Fruit fly (Drosophila melanogaster) whole organism, embryonic: ENCODE results near the gene Prosalpha6T.

Source experiments
- Bteb2 ChIP-seq: fragments of 200-800 bp; sonication (Bioruptor generic); optimal IDR thresholded peaks from 2 replicates; lab custom pipeline; 2016; ENCODE audit warnings: missing biosample characterization, missing genetic modification characterization
- CG10209 ChIP-seq: fragments of 200-800 bp; sonication (Bioruptor generic); optimal IDR thresholded peaks from 3 replicates; lab custom pipeline; 2017; ENCODE audit warnings: missing biosample characterization, mild to moderate bottlenecking, missing genetic modification characterization, missing genetic modification reagents
- CG1024 ChIP-seq: fragments of 200-800 bp; sonication (Bioruptor generic); IDR thresholded peaks from 2 replicates; pipeline ENCODE4 v1.3.6; 2022; ENCODE audit warnings: missing biosample characterization, missing genetic modification characterization
- CG10565 ChIP-seq: fragments of 200-800 bp; sonication (Bioruptor generic); optimal IDR thresholded peaks from 3 replicates; lab custom pipeline; 2016; ENCODE audit warnings: missing biosample characterization, mild to moderate bottlenecking, missing genetic modification characterization
- CG11093 ChIP-seq: fragments of 200-800 bp; sonication (Bioruptor generic); IDR thresholded peaks from 3 replicates; pipeline ENCODE4 v1.3.6; 2022; ENCODE audit warnings: missing biosample characterization, missing genetic modification characterization
- CG12219 ChIP-seq: fragments of 200-800 bp; sonication (Bioruptor generic); optimal IDR thresholded peaks from 3 replicates; lab custom pipeline; 2018; ENCODE audit warnings: missing biosample characterization, mild to moderate bottlenecking, missing genetic modification characterization
- CG12236 ChIP-seq: fragments of 200-800 bp; sonication (Bioruptor generic); optimal IDR thresholded peaks from 2 replicates; lab custom pipeline; 2016; ENCODE audit warnings: missing biosample characterization, missing genetic modification characterization
- CG13424 ChIP-seq: fragments of 200-800 bp; sonication (Bioruptor generic); optimal IDR thresholded peaks from 2 replicates; lab custom pipeline; 2019; ENCODE audit warnings: missing biosample characterization, mild to moderate bottlenecking, missing genetic modification characterization, moderate library complexity
- CG14014 ChIP-seq: fragments of 200-800 bp; sonication (Bioruptor generic); IDR thresholded peaks from 2 replicates; pipeline ENCODE4 v1.3.6; 2022; ENCODE audit warnings: missing biosample characterization, missing genetic modification characterization
- CG1647 ChIP-seq: fragments of 200-800 bp; sonication (Bioruptor generic); optimal IDR thresholded peaks from 3 replicates; lab custom pipeline; 2016; ENCODE audit warnings: missing biosample characterization, missing genetic modification characterization
- CG17568 ChIP-seq: fragments of 200-800 bp; sonication (Bioruptor generic); optimal IDR thresholded peaks from 2 replicates; lab custom pipeline; 2018; ENCODE audit warnings: missing biosample characterization, mild to moderate bottlenecking, missing genetic modification characterization, moderate library complexity
- CG18599 ChIP-seq: fragments of 200-800 bp; sonication (Bioruptor generic); optimal IDR thresholded peaks from 3 replicates; lab custom pipeline; 2017; ENCODE audit warnings: missing biosample characterization, missing genetic modification characterization, mild to moderate bottlenecking, moderate library complexity, missing genetic modification reagents
- CG4404 ChIP-seq: fragments of 200-800 bp; sonication (Bioruptor generic); IDR thresholded peaks from 2 replicates; pipeline ENCODE4 v1.3.6; 2022; ENCODE audit warnings: missing biosample characterization, missing genetic modification characterization
- CG4707 ChIP-seq: fragments of 200-800 bp; sonication (Bioruptor generic); optimal IDR thresholded peaks from 2 replicates; lab custom pipeline; 2018; ENCODE audit warnings: missing biosample characterization, mild to moderate bottlenecking, missing genetic modification characterization, moderate library complexity
- CG5245 ChIP-seq: fragments of 200-800 bp; sonication (Bioruptor generic); optimal IDR thresholded peaks from 3 replicates; lab custom pipeline; 2016; ENCODE audit warnings: missing biosample characterization, missing genetic modification characterization
- CG6813 ChIP-seq: fragments of 200-800 bp; sonication (Bioruptor generic); optimal IDR thresholded peaks from 2 replicates; lab custom pipeline; 2017; ENCODE audit warnings: missing biosample characterization, missing genetic modification characterization, mild to moderate bottlenecking, moderate library complexity, missing genetic modification reagents
- CG8089 ChIP-seq: fragments of 200-800 bp; sonication (Bioruptor generic); optimal IDR thresholded peaks from 3 replicates; lab custom pipeline; 2016; ENCODE audit warnings: missing biosample characterization, missing genetic modification characterization
- CG8478 ChIP-seq: fragments of >200 bp; optimal IDR thresholded peaks from 2 replicates; lab custom pipeline; 2018
- CG9215 ChIP-seq: fragments of 200-800 bp; sonication (Bioruptor generic); IDR thresholded peaks from 2 replicates; pipeline ENCODE4 v1.3.6; 2022; ENCODE audit warnings: missing biosample characterization, missing genetic modification characterization
- CG9437 ChIP-seq: fragments of 200-800 bp; sonication (Bioruptor generic); optimal IDR thresholded peaks from 2 replicates; lab custom pipeline; 2018; ENCODE audit warnings: missing biosample characterization, mild to moderate bottlenecking, missing genetic modification characterization
- Camta ChIP-seq: fragments of 200-800 bp; sonication (Bioruptor generic); optimal IDR thresholded peaks from 2 replicates; lab custom pipeline; 2016; ENCODE audit warnings: missing biosample characterization, missing genetic modification characterization
- Dek ChIP-seq: fragments of 200-800 bp; sonication (Bioruptor generic); optimal IDR thresholded peaks from 3 replicates; lab custom pipeline; 2019; ENCODE audit warnings: missing biosample characterization, mild to moderate bottlenecking, missing genetic modification characterization, moderate library complexity
- Dp ChIP-seq: fragments of 200-800 bp; sonication (Bioruptor generic); optimal IDR thresholded peaks from 2 replicates; lab custom pipeline; 2018; ENCODE audit warnings: missing biosample characterization, mild to moderate bottlenecking, missing genetic modification characterization, moderate library complexity
- ERR ChIP-seq: fragments of 200-800 bp; sonication (Bioruptor generic); optimal IDR thresholded peaks from 2 replicates; lab custom pipeline; 2016; ENCODE audit warnings: missing biosample characterization, missing genetic modification characterization
- Ets65A ChIP-seq: fragments of 200-800 bp; sonication (Bioruptor generic); peaks from one replicate; lab custom pipeline; 2016; ENCODE audit warnings: missing biosample characterization, missing genetic modification characterization
- MESR4 ChIP-seq: fragments of 200-800 bp; sonication (Bioruptor generic); optimal IDR thresholded peaks from 2 replicates; lab custom pipeline; 2018; ENCODE audit warnings: missing biosample characterization, mild to moderate bottlenecking, missing genetic modification characterization, moderate library complexity
- Mrtf ChIP-seq: fragments of 200-800 bp; sonication (Bioruptor generic); IDR thresholded peaks from 3 replicates; pipeline ENCODE4 v1.3.6; 2022; ENCODE audit warnings: missing biosample characterization, missing genetic modification characterization
- NC2β ChIP-seq: fragments of 200-800 bp; sonication (Bioruptor generic); optimal IDR thresholded peaks from 2 replicates; lab custom pipeline; 2016; ENCODE audit warnings: missing biosample characterization, missing genetic modification characterization
- Nf-YB ChIP-seq: fragments of 200-800 bp; sonication (Bioruptor generic); optimal IDR thresholded peaks from 3 replicates; lab custom pipeline; 2019; ENCODE audit warnings: missing biosample characterization, mild to moderate bottlenecking, missing genetic modification characterization, moderate library complexity
- Oli ChIP-seq: fragments of 200-800 bp; sonication (Bioruptor generic); optimal IDR thresholded peaks from 2 replicates; lab custom pipeline; 2018; ENCODE audit warnings: missing biosample characterization, mild to moderate bottlenecking, missing genetic modification characterization, moderate library complexity
- Scr ChIP-seq: fragments of 200-800 bp; sonication (Bioruptor generic); IDR thresholded peaks from 2 replicates; pipeline ENCODE4 v1.3.6; 2022; ENCODE audit warnings: missing biosample characterization, missing genetic modification characterization; ENCODE audit not compliant: partially characterized antibody
- Usf ChIP-seq: fragments of 200-800 bp; sonication (Bioruptor generic); optimal IDR thresholded peaks from 2 replicates; lab custom pipeline; 2017; ENCODE audit warnings: missing genotype, missing biosample characterization, missing genetic modification characterization
- al ChIP-seq: fragments of 200-800 bp; sonication (Bioruptor generic); IDR thresholded peaks from 2 replicates; pipeline ENCODE4 v1.3.6; 2022; ENCODE audit warnings: missing biosample characterization, missing genetic modification characterization
- amos ChIP-seq: fragments of 200-800 bp; sonication (Bioruptor generic); IDR thresholded peaks from 2 replicates; pipeline ENCODE4 v1.3.6; 2022; ENCODE audit warnings: missing biosample characterization, missing genetic modification characterization; ENCODE audit not compliant: partially characterized antibody
- bbx ChIP-seq: fragments of 200-800 bp; sonication (Bioruptor generic); IDR thresholded peaks from 2 replicates; pipeline ENCODE4 v1.3.6; 2022; ENCODE audit warnings: missing biosample characterization, missing genetic modification characterization; ENCODE audit not compliant: partially characterized antibody
- da ChIP-seq: fragments of 200-800 bp; sonication (Bioruptor generic); optimal IDR thresholded peaks from 2 replicates; lab custom pipeline; 2016; ENCODE audit warnings: missing biosample characterization, missing genetic modification characterization
- disco-r ChIP-seq: fragments of 200-800 bp; sonication (Bioruptor generic); optimal IDR thresholded peaks from 2 replicates; lab custom pipeline; 2016; ENCODE audit warnings: missing biosample characterization, missing genetic modification characterization
- fd64A ChIP-seq: fragments of 200-800 bp; sonication (Bioruptor generic); optimal IDR thresholded peaks from 3 replicates; lab custom pipeline; 2018; ENCODE audit warnings: missing biosample characterization, mild to moderate bottlenecking, missing genetic modification characterization
- gcm2 ChIP-seq: fragments of 200-800 bp; sonication (Bioruptor generic); optimal IDR thresholded peaks from 2 replicates; lab custom pipeline; 2016; ENCODE audit warnings: missing biosample characterization, missing genetic modification characterization
- gsb-n ChIP-seq: fragments of 200-800 bp; sonication (Bioruptor generic); optimal IDR thresholded peaks from 3 replicates; lab custom pipeline; 2018; ENCODE audit warnings: missing biosample characterization, mild to moderate bottlenecking, missing genetic modification characterization
- hbn ChIP-seq: fragments of 200-800 bp; sonication (Bioruptor generic); IDR thresholded peaks from 2 replicates; pipeline ENCODE4 v1.3.6; 2022; ENCODE audit warnings: missing biosample characterization, missing genetic modification characterization; ENCODE audit not compliant: partially characterized antibody
- jigr1 ChIP-seq: fragments of 200-800 bp; sonication (Bioruptor generic); IDR thresholded peaks from 3 replicates; pipeline ENCODE4 v1.3.6; 2022; ENCODE audit warnings: missing biosample characterization, missing genetic modification characterization
- knrl ChIP-seq: fragments of 200-800 bp; sonication (Bioruptor generic); IDR thresholded peaks from 3 replicates; pipeline ENCODE4 v1.3.6; 2022; ENCODE audit warnings: missing biosample characterization, missing genetic modification characterization; ENCODE audit not compliant: partially characterized antibody
- nmo ChIP-seq: fragments of 200-800 bp; sonication (Bioruptor generic); optimal IDR thresholded peaks from 2 replicates; lab custom pipeline; 2018; ENCODE audit warnings: missing biosample characterization, mild to moderate bottlenecking, missing genetic modification characterization, moderate library complexity
- odd ChIP-seq: fragments of 200-800 bp; sonication (Bioruptor generic); optimal IDR thresholded peaks from 2 replicates; lab custom pipeline; 2017; ENCODE audit warnings: missing biosample characterization, mild to moderate bottlenecking, missing genetic modification characterization
- sc ChIP-seq, 3 experiments: fragments of >200 bp in 2 of 3; fragments of 200-800 bp in 1 of 3; sonication (Bioruptor generic) in 1 of 3; optimal IDR thresholded peaks; 2 replicates in 2 of 3; 3 replicates in 1 of 3; lab custom pipeline; 2017; ENCODE audit warnings: mild to moderate bottlenecking in 1 of 3, missing biosample characterization in 1 of 3, missing genetic modification characterization in 1 of 3, missing genetic modification reagents in 1 of 3
- sens ChIP-seq: fragments of 200-800 bp; sonication (Bioruptor generic); peaks from one replicate; lab custom pipeline; 2016; ENCODE audit warnings: missing biosample characterization, missing genetic modification characterization
- sima ChIP-seq: fragments of 200-800 bp; sonication (Bioruptor generic); optimal IDR thresholded peaks from 2 replicates; lab custom pipeline; 2016; ENCODE audit warnings: missing biosample characterization, missing genetic modification characterization
- stwl ChIP-seq: fragments of 200-800 bp; sonication (Bioruptor generic); optimal IDR thresholded peaks from 3 replicates; lab custom pipeline; 2018; ENCODE audit warnings: missing biosample characterization, mild to moderate bottlenecking, missing genetic modification characterization, moderate library complexity
- vvl ChIP-seq: fragments of 200-800 bp; sonication (Bioruptor generic); IDR thresholded peaks from 2 replicates; pipeline ENCODE4 v1.3.6; 2022; ENCODE audit warnings: missing biosample characterization, missing genetic modification characterization

The Prosalpha6T gene

dm6 chr2L:13222225-13222648 lies 9.6 kb upstream of the Prosalpha6T start, which contains the start of the genes Ski6 and CG16812 (continued):
- TF ChIP-seq MESR4 (GFP tag; lab: Kevin White, UChicago): peak; percentile 41
- TF ChIP-seq CG13424 (tag; lab: Kevin White, UChicago): peak; percentile 85
- TF ChIP-seq gcm2 (GFP tag; lab: Kevin White, UChicago): no peak
- TF ChIP-seq al: peak; percentile 58
- no peak for TF ChIP-seq da (GFP tag; lab: Kevin White, UChicago)
- TF ChIP-seq CG1647 (GFP tag; lab: Kevin White, UChicago): no peak
- peak; percentile 47 for TF ChIP-seq Nf-YB (GFP tag; lab: Kevin White, UChicago)
- TF ChIP-seq CG10209 (GFP tag; lab: Kevin White, UChicago): peak; percentile 37
- peak; percentile 50 for TF ChIP-seq CG9215
- no peak for TF ChIP-seq Mrtf (GFP tag; lab: Robert Waterston, UW)
- TF ChIP-seq sima: no peak
- peak; percentile 68 for TF ChIP-seq gsb-n (tag; lab: Kevin White, UChicago)
- TF ChIP-seq Usf (GFP tag; lab: Kevin White, UChicago): no peak
- TF ChIP-seq NC2β (GFP tag; lab: Kevin White, UChicago): peak; percentile 51
- TF ChIP-seq ERR (GFP tag; lab: Kevin White, UChicago): no peak
- no peak for TF ChIP-seq CG6813 (GFP tag; lab: Kevin White, UChicago)
- peak; percentile 42 for TF ChIP-seq Oli (tag; lab: Kevin White, UChicago)
- TF ChIP-seq CG8089 (GFP tag; lab: Kevin White, UChicago): no peak
- peak; percentile 70 for TF ChIP-seq Dek (tag; lab: Kevin White, UChicago)
- TF ChIP-seq CG10565: no peak
- peak; percentile 48 for TF ChIP-seq Camta (GFP tag; lab: Kevin White, UChicago)
- no peak for TF ChIP-seq odd (GFP tag; lab: Kevin White, UChicago)
- TF ChIP-seq knrl (GFP tag; lab: Robert Waterston, UW): no peak
- 0 out of 2 replicates have a peak, but pooled peaks have one; percentile 37 for TF ChIP-seq Scr (GFP tag; lab: Robert Waterston, UW)
- TF ChIP-seq disco-r (GFP tag; lab: Kevin White, UChicago): no peak
- no peak for TF ChIP-seq CG18599 (GFP tag; lab: Kevin White, UChicago)
- TF ChIP-seq amos: peak; percentile 16; the same call in 1 of the 2 replicates
- peak; percentile 52 for TF ChIP-seq Bteb2 (GFP tag; lab: Kevin White, UChicago)
- no peak for TF ChIP-seq CG12236
- TF ChIP-seq sens (GFP tag; lab: Kevin White, UChicago): peak; percentile 94
- TF ChIP-seq sc (optimal IDR thresholded peaks at IDR 0.05; lab: Kevin White, UChicago): no peak
- TF ChIP-seq sc (GFP tag; optimal IDR thresholded peaks at IDR 0.05; lab: Kevin White, UChicago): no peak
- no peak for TF ChIP-seq CG9437
- TF ChIP-seq CG11093 (GFP tag; lab: Robert Waterston, UW): no peak
- peak; percentile 84 for TF ChIP-seq vvl (GFP tag; lab: Robert Waterston, UW)
- TF ChIP-seq CG12219: no peak
- no peak for TF ChIP-seq jigr1 (GFP tag; lab: Robert Waterston, UW)
- TF ChIP-seq bbx (GFP tag; lab: Robert Waterston, UW): no peak
- no peak for TF ChIP-seq CG8478
- TF ChIP-seq stwl (tag; lab: Kevin White, UChicago): peak; percentile 79
- TF ChIP-seq CG4404: peak; percentile 40; the same call in 1 of the 2 replicates
- TF ChIP-seq Dp (GFP tag; lab: Kevin White, UChicago): peak; percentile 57
- TF ChIP-seq CG4707 (GFP tag; lab: Kevin White, UChicago): no peak
- peak; percentile 83 for TF ChIP-seq CG17568 (GFP tag; lab: Kevin White, UChicago)
- TF ChIP-seq Ets65A: peak; percentile 79
- peak; percentile 25 for TF ChIP-seq CG5245
- TF ChIP-seq hbn (GFP tag; lab: Robert Waterston, UW): peak; percentile 36; the same call in 1 of the 2 replicates
- TF ChIP-seq fd64A (GFP tag; lab: Kevin White, UChicago): no peak
- peak; percentile 22; the same call in 1 of the 2 replicates for TF ChIP-seq CG1024 (GFP tag; lab: Robert Waterston, UW)
- TF ChIP-seq CG14014 (GFP tag; lab: Robert Waterston, UW): peak; percentile 53; the same call in 1 of the 2 replicates
- peak; percentile 84 for TF ChIP-seq nmo
